Worm (Caenorhabditis elegans) whole organism, L4 larva: ENCODE measurements around the gene C06E1.9.

Source experiments
- F37D6.2 ChIP-seq: sonication (generic microtip); optimal IDR thresholded peaks from 2 replicates; lab custom pipeline; 2016; ENCODE audit warnings: mild to moderate bottlenecking, missing genetic modification characterization, missing compliant biosample characterization
- T20F7.1 ChIP-seq: fragments of 200-800 bp; sonication (Bioruptor generic); optimal IDR thresholded peaks from 2 replicates; lab custom pipeline; 2018; ENCODE audit warnings: mild to moderate bottlenecking, missing genetic modification characterization, missing compliant biosample characterization
- T26A8.4 ChIP-seq: fragments of 200-800 bp; sonication (Bioruptor generic); IDR thresholded peaks from 2 replicates; pipeline ENCODE4 v1.3.6; 2022; ENCODE audit warnings: missing genetic modification characterization, missing compliant biosample characterization
- Y105C5A.15 ChIP-seq: fragments of 200-800 bp; sonication (Bioruptor generic); IDR thresholded peaks from 2 replicates; pipeline ENCODE4 v1.3.6; 2022; ENCODE audit warnings: missing genetic modification characterization, missing compliant biosample characterization
- Y75B8A.6 ChIP-seq: fragments of 200-800 bp; sonication (Bioruptor generic); IDR thresholded peaks from 2 replicates; pipeline ENCODE4 v1.3.6; 2022; ENCODE audit warnings: missing genetic modification reagents, missing genetic modification characterization, missing compliant biosample characterization
- ZK546.5 ChIP-seq, 2 experiments: sonication (generic microtip); optimal IDR thresholded peaks; 2 replicates each; lab custom pipeline; 2017; ENCODE audit warnings: missing biosample characterization in 2 of 2, missing genetic modification characterization in 2 of 2
- arid-1 ChIP-seq: fragments of 200-800 bp; sonication (Bioruptor generic); conservative IDR thresholded peaks from 2 replicates; pipeline ENCODE4 v1.3.6; 2022; ENCODE audit warnings: missing genetic modification reagents, missing genetic modification characterization, missing compliant biosample characterization
- attf-4 ChIP-seq: sonication (generic microtip); optimal IDR thresholded peaks from 3 replicates; lab custom pipeline; 2017; ENCODE audit warnings: missing biosample characterization, missing genetic modification characterization
- ces-1 ChIP-seq: fragments of 150-350 bp; sonication (generic microtip); optimal IDR thresholded peaks from 4 replicates; lab custom pipeline; 2014; ENCODE audit warnings: missing biosample characterization, missing genetic modification reagents, missing genetic modification characterization
- ctbp-1 ChIP-seq: fragments of 200-800 bp; sonication (Bioruptor generic); IDR thresholded peaks from 2 replicates; pipeline ENCODE4 v1.3.6; 2022; ENCODE audit warnings: missing genetic modification reagents, missing genetic modification characterization, missing compliant biosample characterization
- daf-16 ChIP-seq, 3 experiments: sonication (generic microtip); optimal IDR thresholded peaks; 2 replicates each; lab custom pipeline; 2016 to 2017; ENCODE audit warnings: missing genetic modification characterization in 3 of 3, missing genetic modification reagents in 3 of 3, mild to moderate bottlenecking in 2 of 3, missing compliant biosample characterization in 2 of 3, missing biosample characterization in 1 of 3, moderate library complexity in 1 of 3
- daf-19 ChIP-seq: fragments of 200-800 bp; sonication (Bioruptor generic); conservative IDR thresholded peaks from 2 replicates; pipeline ENCODE4 v1.3.6; 2022; ENCODE audit warnings: missing genetic modification characterization, missing compliant biosample characterization
- dmd-6 ChIP-seq: fragments of 200-800 bp; sonication (Bioruptor generic); IDR thresholded peaks from 2 replicates; pipeline ENCODE4 v1.3.6; 2022; ENCODE audit warnings: missing genetic modification reagents, missing genetic modification characterization, missing compliant biosample characterization
- dmd-8 ChIP-seq: fragments of 200-800 bp; sonication (Bioruptor generic); IDR thresholded peaks from 2 replicates; pipeline ENCODE4 v1.3.6; 2022; ENCODE audit warnings: missing genetic modification characterization, missing compliant biosample characterization
- duxl-1 ChIP-seq: sonication (generic microtip); optimal IDR thresholded peaks from 2 replicates; lab custom pipeline; 2016; ENCODE audit warnings: mild to moderate bottlenecking, missing genetic modification characterization, moderate library complexity, missing compliant biosample characterization; ENCODE audit not compliant: poor library complexity
- dve-1 ChIP-seq: sonication (generic microtip); optimal IDR thresholded peaks from 2 replicates; lab custom pipeline; 2017; ENCODE audit warnings: antibody characterized with exemption, mild to moderate bottlenecking, missing genetic modification characterization, missing compliant biosample characterization; ENCODE audit not compliant: insufficient read depth
- fkh-10 ChIP-seq: fragments of 150-350 bp; optimal IDR thresholded peaks from 2 replicates; lab custom pipeline; 2014; ENCODE audit warnings: missing biosample characterization, missing genetic modification reagents, missing genetic modification characterization
- hif-1 ChIP-seq, 2 experiments: sonication (generic microtip); optimal IDR thresholded peaks; 2 replicates each; lab custom pipeline; 2016 to 2017; ENCODE audit warnings: missing compliant biosample characterization in 2 of 2, missing genetic modification characterization in 2 of 2, missing genetic modification reagents in 2 of 2, missing genotype in 2 of 2, mild to moderate bottlenecking in 1 of 2
- hlh-11 ChIP-seq: fragments of 200-800 bp; sonication (Bioruptor generic); optimal IDR thresholded peaks from 2 replicates; lab custom pipeline; 2018; ENCODE audit warnings: mild to moderate bottlenecking, missing genetic modification characterization, missing compliant biosample characterization
- hlh-30 ChIP-seq: sonication (generic microtip); optimal IDR thresholded peaks from 2 replicates; lab custom pipeline; 2017; ENCODE audit warnings: antibody characterized with exemption, mild to moderate bottlenecking, missing genetic modification characterization, missing compliant biosample characterization; ENCODE audit not compliant: insufficient read depth
- hmg-1.1 ChIP-seq: fragments of 200-800 bp; sonication (Bioruptor generic); IDR thresholded peaks from 2 replicates; pipeline ENCODE4 v1.3.6; 2022; ENCODE audit warnings: missing genetic modification reagents, missing genetic modification characterization, missing compliant biosample characterization
- lin-1 ChIP-seq: fragments of 200-800 bp; sonication (Bioruptor generic); IDR thresholded peaks from 2 replicates; pipeline ENCODE4 v1.3.6; 2022; ENCODE audit warnings: missing genetic modification reagents, missing genetic modification characterization, missing compliant biosample characterization
- lin-13 ChIP-seq: fragments of 150-350 bp; optimal IDR thresholded peaks from 2 replicates; lab custom pipeline; 2014; ENCODE audit warnings: missing biosample characterization, missing genetic modification reagents, missing genetic modification characterization
- lin-38 ChIP-seq: fragments of 200-800 bp; sonication (Bioruptor generic); IDR thresholded peaks from 2 replicates; pipeline ENCODE4 v1.3.6; 2022; ENCODE audit warnings: missing genetic modification reagents, missing genetic modification characterization, missing compliant biosample characterization
- lsy-2 ChIP-seq, 2 experiments: fragments of 150-350 bp in 1 of 2; sonication (generic microtip) in 1 of 2; optimal IDR thresholded peaks; 2 replicates each; lab custom pipeline; 2014 to 2017; ENCODE audit warnings: missing biosample characterization in 2 of 2, missing genetic modification characterization in 2 of 2
- mdl-1 ChIP-seq, 2 experiments: fragments of 150-350 bp in 1 of 2; sonication (generic microtip) in 1 of 2; optimal IDR thresholded peaks; 2 replicates each; lab custom pipeline; 2014 to 2017; ENCODE audit warnings: missing biosample characterization in 2 of 2, missing genetic modification characterization in 2 of 2
- mdt-29 ChIP-seq: fragments of 200-800 bp; sonication (Bioruptor generic); IDR thresholded peaks from 2 replicates; pipeline ENCODE4 v1.3.6; 2022; ENCODE audit warnings: missing genetic modification reagents, missing genetic modification characterization, missing compliant biosample characterization
- mep-1 ChIP-seq: fragments of 150-350 bp; sonication (generic microtip); optimal IDR thresholded peaks from 3 replicates; lab custom pipeline; 2014; ENCODE audit warnings: missing biosample characterization, missing genetic modification characterization
- nhr-10 ChIP-seq: fragments of 150-350 bp; optimal IDR thresholded peaks from 2 replicates; lab custom pipeline; 2014; ENCODE audit warnings: missing biosample characterization, missing genetic modification characterization
- nhr-102 ChIP-seq: sonication (generic microtip); optimal IDR thresholded peaks from 2 replicates; lab custom pipeline; 2016; ENCODE audit warnings: mild to moderate bottlenecking, missing genetic modification characterization, moderate library complexity, missing compliant biosample characterization
- nhr-11 ChIP-seq: fragments of 150-350 bp; optimal IDR thresholded peaks from 2 replicates; lab custom pipeline; 2014; ENCODE audit warnings: missing biosample characterization, missing genetic modification characterization
- nhr-42 ChIP-seq: fragments of 200-800 bp; sonication (Bioruptor generic); IDR thresholded peaks from 2 replicates; pipeline ENCODE4 v1.3.6; 2022; ENCODE audit warnings: missing genetic modification characterization, missing compliant biosample characterization
- nhr-76 ChIP-seq: fragments of 150-350 bp; optimal IDR thresholded peaks from 2 replicates; lab custom pipeline; 2014; ENCODE audit warnings: missing biosample characterization, missing genetic modification characterization
- nhr-77 ChIP-seq: fragments of 150-350 bp; optimal IDR thresholded peaks from 2 replicates; lab custom pipeline; 2014; ENCODE audit warnings: missing biosample characterization, missing genetic modification characterization
- rbr-2 ChIP-seq: sonication (generic microtip); optimal IDR thresholded peaks from 2 replicates; lab custom pipeline; 2016; ENCODE audit warnings: missing genotype, missing genetic modification characterization, missing compliant biosample characterization
- saeg-2 ChIP-seq: fragments of 200-800 bp; sonication (Bioruptor generic); IDR thresholded peaks from 2 replicates; pipeline ENCODE4 v1.3.6; 2022; ENCODE audit warnings: missing genetic modification reagents, missing genetic modification characterization, missing compliant biosample characterization
- sdz-12 ChIP-seq: fragments of 200-800 bp; sonication (Bioruptor generic); optimal IDR thresholded peaks from 2 replicates; lab custom pipeline; 2018; ENCODE audit warnings: mild to moderate bottlenecking, missing genetic modification characterization, missing compliant biosample characterization
- snpc-1.2 ChIP-seq: fragments of 200-800 bp; sonication (Bioruptor generic); IDR thresholded peaks from 2 replicates; pipeline ENCODE4 v1.3.6; 2022; ENCODE audit warnings: missing genetic modification reagents, missing genetic modification characterization, missing compliant biosample characterization
- snpc-4 ChIP-seq: fragments of 150-350 bp; optimal IDR thresholded peaks from 2 replicates; lab custom pipeline; 2014; ENCODE audit warnings: missing biosample characterization, missing genetic modification characterization
- spr-3 ChIP-seq: fragments of 200-800 bp; sonication (Bioruptor generic); optimal IDR thresholded peaks from 2 replicates; lab custom pipeline; 2018; ENCODE audit warnings: mild to moderate bottlenecking, missing genetic modification characterization, missing compliant biosample characterization
- unc-62 ChIP-seq, 3 experiments: fragments of 150-350 bp in 1 of 3; sonication (generic microtip); optimal IDR thresholded peaks in 2 of 3; peaks in 1 of 3; 1 replicate in 1 of 3; 2 replicates in 2 of 3; lab custom pipeline; 2014 to 2017; ENCODE audit warnings: missing biosample characterization in 3 of 3, missing genetic modification characterization in 3 of 3, missing genetic modification reagents in 3 of 3, missing genotype in 1 of 3
- zag-1 ChIP-seq: fragments of 150-350 bp; optimal IDR thresholded peaks from 2 replicates; lab custom pipeline; 2014; ENCODE audit warnings: missing biosample characterization, missing genetic modification characterization
- zip-11 ChIP-seq: fragments of 200-800 bp; sonication (Bioruptor generic); IDR thresholded peaks from 2 replicates; pipeline ENCODE4 v1.3.6; 2022; ENCODE audit warnings: missing genetic modification characterization, missing compliant biosample characterization
- zip-2 ChIP-seq: fragments of 150-350 bp; optimal IDR thresholded peaks from 2 replicates; lab custom pipeline; 2014; ENCODE audit warnings: missing biosample characterization, missing genetic modification characterization
- ztf-11 ChIP-seq: fragments of 150-350 bp; optimal IDR thresholded peaks from 2 replicates; lab custom pipeline; 2014; ENCODE audit warnings: missing biosample characterization, missing genetic modification characterization
- ztf-7 ChIP-seq: fragments of 150-350 bp; optimal IDR thresholded peaks from 2 replicates; lab custom pipeline; 2014; ENCODE audit warnings: missing biosample characterization, missing genetic modification characterization

The C06E1.9 gene

ce11 chrIII:8560836-8561235 lies 48.7 kb downstream of the C06E1.9 start, which contains the start of gene acdh-6:
TSS of gene acdh-6 (plus strand) at chrIII:8561136.
- TF ChIP-seq Y75B8A.6 (GFP tag; lab: Robert Waterston, UW) (no peak), T20F7.1 (GFP tag; lab: Kevin White, UChicago) (no peak), hmg-1.1 (GFP tag; lab: Robert Waterston, UW) (no peak), arid-1 (GFP tag; lab: Robert Waterston, UW) (no peak), snpc-1.2 (GFP tag; lab: Robert Waterston, UW) (no peak), mdt-29 (GFP tag; lab: Robert Waterston, UW) (no peak), ztf-11 (tag; lab: Kevin White, UChicago) (no peak), zip-11 (GFP tag; lab: Robert Waterston, UW) (no peak), ces-1 (GFP tag; lab: Kevin White, UChicago) (no peak), snpc-4 (no peak), daf-19 (GFP tag; lab: Robert Waterston, UW) (no peak), nhr-77 (no peak), dmd-8 (GFP tag; lab: Robert Waterston, UW) (no peak), lsy-2 (tag; optimal IDR thresholded peaks at IDR 0.05; lab: Kevin White, UChicago) (no peak)

ce11 chrIII:8560398-8560797 lies 49.2 kb downstream of the C06E1.9 start:
- TF ChIP-seq snpc-1.2 (GFP tag; lab: Robert Waterston, UW) = no peak
- no peak for TF ChIP-seq spr-3 (GFP tag; lab: Kevin White, UChicago)
- no peak for TF ChIP-seq ztf-7 (tag; lab: Kevin White, UChicago)
- no peak for TF ChIP-seq mdl-1 (tag; optimal IDR thresholded peaks at IDR 0.05; lab: Kevin White, UChicago)
- TF ChIP-seq ztf-11 (tag; lab: Kevin White, UChicago) = no peak
- TF ChIP-seq nhr-102 (tag; lab: Kevin White, UChicago) = no peak
- no peak for TF ChIP-seq zag-1 (tag; lab: Kevin White, UChicago)
- no peak for TF ChIP-seq F37D6.2 (tag; lab: Kevin White, UChicago)
- no peak for TF ChIP-seq lin-13 (GFP tag; lab: Kevin White, UChicago)
- no peak for TF ChIP-seq attf-4 (tag; lab: Kevin White, UChicago)
- no peak for TF ChIP-seq T26A8.4 (GFP tag; lab: Robert Waterston, UW)
- TF ChIP-seq lin-1 = no peak
- no peak for TF ChIP-seq unc-62 (GFP tag; optimal IDR thresholded peaks at IDR 0.05 in 1 of 2; lab: Kevin White, UChicago)
- no peak for TF ChIP-seq unc-62 (tag; optimal IDR thresholded peaks at IDR 0.05; lab: Kevin White, UChicago)
- no peak for TF ChIP-seq duxl-1 (tag; lab: Kevin White, UChicago)
- TF ChIP-seq zip-2 (tag; lab: Kevin White, UChicago) = no peak
- no peak for TF ChIP-seq sdz-12 (GFP tag; lab: Kevin White, UChicago)
- TF ChIP-seq nhr-76 (tag; lab: Kevin White, UChicago) = no peak

- TF ChIP-seq nhr-42 (GFP tag; lab: Robert Waterston, UW) (no peak), ZK546.5 (tag; optimal IDR thresholded peaks at IDR 0.05; lab: Kevin White, UChicago) (no peak), lin-13 (GFP tag; lab: Kevin White, UChicago) (peak; percentile 21), nhr-11 (tag; lab: Kevin White, UChicago) (peak; percentile 20), hlh-30 (tag; lab: Kevin White, UChicago) (peak; percentile 81), hlh-11 (tag; lab: Kevin White, UChicago) (peak; percentile 49), fkh-10 (GFP tag; lab: Kevin White, UChicago) (no peak), ctbp-1 (GFP tag; lab: Robert Waterston, UW) (no peak), hif-1 (tag; optimal IDR thresholded peaks at IDR 0.05; lab: Kevin White, UChicago) (peak in 1 of 2 experiments; percentile 32), mdl-1 (tag; optimal IDR thresholded peaks at IDR 0.05; lab: Kevin White, UChicago) (peak in 1 of 2 experiments; percentile 40), dmd-6 (peak; percentile 45), rbr-2 (tag; lab: Kevin White, UChicago) (peak; percentile 20), dmd-8 (GFP tag; lab: Robert Waterston, UW) (no peak), nhr-10 (tag; lab: Kevin White, UChicago) (peak; percentile 51), daf-16 (GFP tag; optimal IDR thresholded peaks at IDR 0.05; lab: Kevin White, UChicago) (no peak), daf-16 (tag; optimal IDR thresholded peaks at IDR 0.05; lab: Kevin White, UChicago) (no peak), lin-38 (no peak), mep-1 (peak; percentile 66), saeg-2 (GFP tag; lab: Robert Waterston, UW) (no peak), T20F7.1 (GFP tag; lab: Kevin White, UChicago) (peak; percentile 27), dve-1 (tag; lab: Kevin White, UChicago) (peak; percentile 52), Y105C5A.15 (no peak), hmg-1.1 (GFP tag; lab: Robert Waterston, UW) (peak; percentile 54; the same call in 1 of the 2 replicates)
Observed at ce11 chrIII:8556836-8557385, 52.7 kb downstream of the C06E1.9 start, which contains the start of gene C02D5.2. TSS of gene C02D5.2 (plus strand) at chrIII:8557335.
